Worm (Caenorhabditis elegans): Measurements from ENCODE around the gene bbs-8.

Gene bbs-8

DNA sequence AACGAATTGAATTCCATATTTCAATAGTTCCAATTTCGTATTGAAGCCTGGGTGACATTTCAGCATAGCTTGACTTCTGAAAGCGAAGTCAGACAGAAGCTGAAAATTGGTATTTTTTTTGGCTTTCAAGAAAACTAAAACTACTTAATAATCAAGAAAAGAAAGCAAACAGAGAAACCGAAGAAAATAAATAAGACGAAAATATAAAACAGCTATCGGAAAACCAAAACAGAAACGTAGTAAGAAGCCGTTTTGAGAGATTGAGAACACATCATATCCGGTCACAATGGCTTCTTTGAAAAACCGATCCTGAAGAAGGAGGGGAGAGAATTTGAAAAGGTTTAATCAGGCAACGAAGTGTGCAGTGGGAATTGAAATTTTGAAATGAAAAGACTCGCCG is 46.6 kb downstream of the bbs-8 start, which contains the start of gene srg-30:
Gene srg-30, minus strand, starts transcription at position 101 of the 400 bp plus-strand sequence.
- TF ChIP-seq sma-9 (GFP tag; optimal IDR thresholded peaks at IDR 0.05) (no peak), sma-9 (tag; optimal IDR thresholded peaks at IDR 0.05) (no peak), Y55F3AM.14 (GFP tag; optimal IDR thresholded peaks at IDR 0.05) (no peak), nhr-23 (tag; optimal IDR thresholded peaks at IDR 0.05) (no peak), ama-1 (optimal IDR thresholded peaks at IDR 0.05) (no peak), unc-39 (tag; optimal IDR thresholded peaks at IDR 0.05) (no peak), blmp-1 (tag; optimal IDR thresholded peaks at IDR 0.05; ENCODE audit: insufficient read depth) (no peak), ceh-16 (tag; optimal IDR thresholded peaks at IDR 0.05) (no peak), nhr-10 (tag; optimal IDR thresholded peaks at IDR 0.05) (no peak), nhr-77 (tag; optimal IDR thresholded peaks at IDR 0.05) (no peak), nhr-21 (tag; optimal IDR thresholded peaks at IDR 0.05) (no peak)

Measured in whole organism, L2 larva.